Worm (Caenorhabditis elegans) whole organism, young adult: ENCODE data around the gene hex-3.

Experiments used
- B0019.2 ChIP-seq: fragments of 200-800 bp; sonication (Bioruptor generic); conservative IDR thresholded peaks from 2 replicates; pipeline ENCODE4 v1.3.6; 2022; ENCODE audit warnings: missing genetic modification reagents, missing genetic modification characterization, missing compliant biosample characterization
- B0035.1 ChIP-seq: sonication (generic microtip); optimal IDR thresholded peaks from 2 replicates; lab custom pipeline; 2016; ENCODE audit warnings: missing genetic modification characterization, mild to moderate bottlenecking, missing compliant biosample characterization, missing genotype, missing genetic modification reagents
- B0336.3 ChIP-seq: fragments of 200-800 bp; sonication (Bioruptor generic); IDR thresholded peaks from 2 replicates; pipeline ENCODE4 v1.3.6; 2022; ENCODE audit warnings: missing genetic modification characterization, missing compliant biosample characterization
- C17E4.6 ChIP-seq: fragments of 200-800 bp; sonication (Bioruptor generic); IDR thresholded peaks from 2 replicates; pipeline ENCODE4 v1.3.6; 2022; ENCODE audit warnings: missing genetic modification reagents, missing genetic modification characterization, missing compliant biosample characterization
- F23B12.7 ChIP-seq: sonication (generic microtip); optimal IDR thresholded peaks from 2 replicates; lab custom pipeline; 2017; ENCODE audit warnings: missing genetic modification characterization, mild to moderate bottlenecking, missing compliant biosample characterization, antibody characterized with exemption, moderate library complexity; ENCODE audit not compliant: insufficient read depth
- F33H1.4 ChIP-seq: fragments of 200-800 bp; sonication (Bioruptor generic); IDR thresholded peaks from 2 replicates; pipeline ENCODE4 v1.3.6; 2022; ENCODE audit warnings: missing genetic modification reagents, missing genetic modification characterization, missing compliant biosample characterization
- F37B4.10 ChIP-seq: fragments of 200-800 bp; sonication (Bioruptor generic); IDR thresholded peaks from 2 replicates; pipeline ENCODE4 v1.3.6; 2022; ENCODE audit warnings: missing genetic modification characterization, missing compliant biosample characterization
- F49E8.2 ChIP-seq: sonication (generic microtip); optimal IDR thresholded peaks from 3 replicates; lab custom pipeline; 2017; ENCODE audit warnings: missing genetic modification characterization, mild to moderate bottlenecking, missing compliant biosample characterization, antibody characterized with exemption, moderate library complexity; ENCODE audit not compliant: insufficient read depth
- F55B11.4 ChIP-seq: sonication (generic microtip); optimal IDR thresholded peaks from 2 replicates; lab custom pipeline; 2016; ENCODE audit warnings: missing compliant biosample characterization, missing genetic modification characterization, borderline replicate concordance; ENCODE audit not compliant: insufficient read depth
- F57C9.4 ChIP-seq: sonication (generic microtip); optimal IDR thresholded peaks from 2 replicates; lab custom pipeline; 2017; ENCODE audit warnings: mild to moderate bottlenecking, missing genetic modification characterization, missing compliant biosample characterization
- Y53G8AR.9 ChIP-seq: fragments of 200-800 bp; sonication (Bioruptor generic); conservative IDR thresholded peaks from 2 replicates; pipeline ENCODE4 v1.3.6; 2022; ENCODE audit warnings: missing genetic modification reagents, missing genetic modification characterization, missing compliant biosample characterization
- Y67H2A.10 ChIP-seq: fragments of 200-800 bp; sonication (Bioruptor generic); conservative IDR thresholded peaks from 2 replicates; pipeline ENCODE4 v1.3.6; 2022; ENCODE audit warnings: missing genetic modification reagents, missing genetic modification characterization, missing compliant biosample characterization
- ama-1 ChIP-seq, 3 experiments: fragments of 150-350 bp in 1 of 3; sonication (generic microtip) in 2 of 3; optimal IDR thresholded peaks; 2 replicates each; lab custom pipeline; 2014 to 2018; ENCODE audit warnings: missing biosample characterization in 2 of 3, missing genetic modification characterization in 2 of 3, missing genetic modification reagents in 2 of 3
- aptf-2 ChIP-seq: fragments of 200-800 bp; sonication (Bioruptor generic); conservative IDR thresholded peaks from 2 replicates; pipeline ENCODE4 v1.3.6; 2022; ENCODE audit warnings: missing genetic modification reagents, missing genetic modification characterization, missing compliant biosample characterization
- athp-1 ChIP-seq: sonication (generic microtip); optimal IDR thresholded peaks from 2 replicates; lab custom pipeline; 2017; ENCODE audit warnings: mild to moderate bottlenecking, missing genetic modification characterization, missing compliant biosample characterization
- ccch-3 ChIP-seq: fragments of 200-800 bp; sonication (Bioruptor generic); optimal IDR thresholded peaks from 2 replicates; lab custom pipeline; 2018; ENCODE audit warnings: mild to moderate bottlenecking, missing genetic modification characterization, missing compliant biosample characterization
- cebp-1 ChIP-seq, 2 experiments: fragments of 200-800 bp in 1 of 2; sonication (Bioruptor generic) in 1 of 2; sonication (generic microtip) in 1 of 2; IDR thresholded peaks in 1 of 2; optimal IDR thresholded peaks in 1 of 2; 2 replicates each; pipeline versions ENCODE4 v1.3.6 to Lab custom; 2017 to 2022; ENCODE audit warnings: missing compliant biosample characterization in 2 of 2, missing genetic modification characterization in 2 of 2, mild to moderate bottlenecking in 1 of 2, missing genetic modification reagents in 1 of 2, moderate library complexity in 1 of 2
- chd-7 ChIP-seq: sonication (generic microtip); optimal IDR thresholded peaks from 2 replicates; lab custom pipeline; 2016; ENCODE audit warnings: mild to moderate bottlenecking, missing genetic modification characterization, moderate library complexity, missing compliant biosample characterization
- die-1 ChIP-seq: sonication (generic microtip); optimal IDR thresholded peaks from 2 replicates; lab custom pipeline; 2016; ENCODE audit warnings: missing genotype, mild to moderate bottlenecking, missing genetic modification characterization, missing compliant biosample characterization
- dpff-1 ChIP-seq: sonication (generic microtip); optimal IDR thresholded peaks from 2 replicates; lab custom pipeline; 2017; ENCODE audit warnings: mild to moderate bottlenecking, missing genetic modification characterization, missing compliant biosample characterization
- dpl-1 ChIP-seq: fragments of 150-350 bp; optimal IDR thresholded peaks from 2 replicates; lab custom pipeline; 2014; ENCODE audit warnings: missing biosample characterization, missing genetic modification reagents, missing genetic modification characterization
- efl-1 ChIP-seq: fragments of 150-350 bp; optimal IDR thresholded peaks from 2 replicates; lab custom pipeline; 2014; ENCODE audit warnings: missing biosample characterization, missing genetic modification reagents, missing genetic modification characterization
- fkh-3 ChIP-seq: sonication (generic microtip); optimal IDR thresholded peaks from 2 replicates; lab custom pipeline; 2016; ENCODE audit warnings: mild to moderate bottlenecking, missing genetic modification characterization, missing compliant biosample characterization
- him-1 ChIP-seq: sonication (generic microtip); optimal IDR thresholded peaks from 2 replicates; lab custom pipeline; 2016; ENCODE audit warnings: missing genotype, missing genetic modification reagents, missing genetic modification characterization, missing compliant biosample characterization
- hlh-12 ChIP-seq: sonication (generic microtip); optimal IDR thresholded peaks from 2 replicates; lab custom pipeline; 2016; ENCODE audit warnings: missing genetic modification characterization, missing compliant biosample characterization
- hmg-1.2 ChIP-seq: fragments of 200-800 bp; sonication (Bioruptor generic); IDR thresholded peaks from 2 replicates; pipeline ENCODE4 v1.3.6; 2022; ENCODE audit warnings: missing genetic modification reagents, missing genetic modification characterization, missing compliant biosample characterization
- hrde-1 ChIP-seq: sonication (generic microtip); optimal IDR thresholded peaks from 2 replicates; lab custom pipeline; 2016; ENCODE audit warnings: missing genetic modification characterization, mild to moderate bottlenecking, missing compliant biosample characterization, moderate library complexity, missing genotype, missing genetic modification reagents, borderline replicate concordance
- lag-1 ChIP-seq: fragments of 200-800 bp; sonication (Bioruptor generic); IDR thresholded peaks from 2 replicates; pipeline ENCODE4 v1.3.6; 2022; ENCODE audit warnings: missing genetic modification reagents, missing genetic modification characterization, missing compliant biosample characterization
- let-526 ChIP-seq: fragments of 200-800 bp; sonication (Bioruptor generic); IDR thresholded peaks from 2 replicates; pipeline ENCODE4 v1.3.6; 2022; ENCODE audit warnings: missing genetic modification reagents, missing genetic modification characterization, missing compliant biosample characterization
- let-607 ChIP-seq, 2 experiments: fragments of 200-800 bp in 1 of 2; sonication (Bioruptor generic) in 1 of 2; sonication (generic microtip) in 1 of 2; optimal IDR thresholded peaks; 2 replicates each; lab custom pipeline; 2016 to 2018; ENCODE audit warnings: mild to moderate bottlenecking in 2 of 2, missing compliant biosample characterization in 2 of 2, missing genetic modification characterization in 2 of 2, moderate library complexity in 2 of 2, missing genotype in 1 of 2
- mxl-1 ChIP-seq: sonication (generic microtip); optimal IDR thresholded peaks from 2 replicates; lab custom pipeline; 2016; ENCODE audit warnings: missing genetic modification characterization, missing compliant biosample characterization
- nfya-2 ChIP-seq: fragments of 200-800 bp; sonication (Bioruptor generic); IDR thresholded peaks from 2 replicates; pipeline ENCODE4 v1.3.6; 2022; ENCODE audit warnings: missing genetic modification reagents, missing genetic modification characterization, missing compliant biosample characterization
- nfyb-1 ChIP-seq: fragments of 200-800 bp; sonication (Bioruptor generic); IDR thresholded peaks from 2 replicates; pipeline ENCODE4 v1.3.6; 2022; ENCODE audit warnings: missing genetic modification reagents, missing genetic modification characterization, missing compliant biosample characterization
- nhr-179 ChIP-seq: sonication (generic microtip); optimal IDR thresholded peaks from 2 replicates; lab custom pipeline; 2016; ENCODE audit warnings: mild to moderate bottlenecking, missing genetic modification characterization, missing compliant biosample characterization
- nhr-27 ChIP-seq: fragments of 200-800 bp; sonication (Bioruptor generic); optimal IDR thresholded peaks from 2 replicates; lab custom pipeline; 2018; ENCODE audit warnings: mild to moderate bottlenecking, missing genetic modification characterization, moderate library complexity, missing compliant biosample characterization
- nhr-80 ChIP-seq: sonication (generic microtip); optimal IDR thresholded peaks from 2 replicates; lab custom pipeline; 2016; ENCODE audit warnings: missing genetic modification characterization, missing compliant biosample characterization
- pbrm-1 ChIP-seq: fragments of 200-800 bp; sonication (Bioruptor generic); IDR thresholded peaks from 2 replicates; pipeline ENCODE4 v1.3.6; 2022; ENCODE audit warnings: missing genetic modification reagents, missing genetic modification characterization, missing compliant biosample characterization
- pha-4 ChIP-seq: fragments of 150-350 bp; sonication (generic microtip); optimal IDR thresholded peaks from 2 replicates; lab custom pipeline; 2014; ENCODE audit warnings: missing biosample characterization, missing genetic modification reagents, missing genetic modification characterization
- rec-8 ChIP-seq, 2 experiments: sonication (generic microtip); optimal IDR thresholded peaks; 2 replicates each; lab custom pipeline; 2016; ENCODE audit warnings: mild to moderate bottlenecking in 2 of 2, missing genetic modification characterization in 2 of 2, missing genetic modification reagents in 2 of 2, missing genotype in 2 of 2, missing biosample characterization in 1 of 2, missing compliant biosample characterization in 1 of 2, moderate library complexity in 1 of 2
- sea-2 ChIP-seq: fragments of 200-800 bp; sonication (Bioruptor generic); IDR thresholded peaks from 2 replicates; pipeline ENCODE4 v1.3.6; 2022; ENCODE audit warnings: missing genetic modification characterization, missing compliant biosample characterization
- snpc-1.3 ChIP-seq: sonication (generic microtip); optimal IDR thresholded peaks from 2 replicates; lab custom pipeline; 2017; ENCODE audit warnings: missing genetic modification characterization, mild to moderate bottlenecking, missing compliant biosample characterization, antibody characterized with exemption, moderate library complexity, missing genotype, missing genetic modification reagents; ENCODE audit not compliant: insufficient read depth
- snpc-4 ChIP-seq, 5 experiments: fragments of 150-350 bp in 1 of 5; sonication (generic microtip) in 4 of 5; optimal IDR thresholded peaks; 2 replicates each; lab custom pipeline; 2014 to 2018; ENCODE audit warnings: missing genetic modification characterization in 5 of 5, missing biosample characterization in 3 of 5, antibody characterized with exemption in 2 of 5, mild to moderate bottlenecking in 2 of 5, missing compliant biosample characterization in 2 of 5, missing genotype in 2 of 5, moderate library complexity in 2 of 5, missing genetic modification reagents in 1 of 5
- somi-1 ChIP-seq: fragments of 200-800 bp; sonication (Bioruptor generic); optimal IDR thresholded peaks from 2 replicates; lab custom pipeline; 2018; ENCODE audit warnings: mild to moderate bottlenecking, missing genetic modification characterization, missing compliant biosample characterization
- xnd-1 ChIP-seq: sonication (generic microtip); optimal IDR thresholded peaks from 2 replicates; lab custom pipeline; 2016; ENCODE audit warnings: missing genotype, missing genetic modification reagents, missing genetic modification characterization, missing compliant biosample characterization
- ztf-18 ChIP-seq: sonication (generic microtip); optimal IDR thresholded peaks from 2 replicates; lab custom pipeline; 2016; ENCODE audit warnings: missing genotype, mild to moderate bottlenecking, missing genetic modification characterization, missing compliant biosample characterization
- ztf-22 ChIP-seq: fragments of 200-800 bp; sonication (Bioruptor generic); optimal IDR thresholded peaks from 2 replicates; lab custom pipeline; 2018; ENCODE audit warnings: mild to moderate bottlenecking, missing genetic modification characterization, moderate library complexity, missing compliant biosample characterization

The hex-3 gene

DNA sequence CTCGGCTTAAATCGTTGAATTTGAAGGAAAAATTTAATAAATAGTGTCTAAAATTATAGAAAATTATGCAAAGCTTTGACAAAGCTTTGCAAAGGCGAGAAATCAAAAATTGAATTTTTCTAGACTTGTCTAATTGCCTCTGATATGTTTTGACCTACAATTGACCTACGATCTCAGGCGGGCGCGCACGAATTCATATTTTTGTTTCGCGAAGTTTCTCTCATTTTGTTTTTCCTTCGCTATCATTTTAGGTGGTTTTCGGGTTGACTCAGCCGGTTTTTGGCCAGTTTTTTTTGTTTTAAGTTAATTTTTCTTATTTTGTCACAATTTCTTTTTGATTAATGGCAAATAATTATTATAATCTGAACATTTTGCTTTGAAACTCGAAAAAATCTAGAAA lies 41.8 kb upstream of the hex-3 start (continued):
- TF ChIP-seq ztf-18 (tag; lab: Kevin White, UChicago) (peak; percentile 3), ztf-22 (GFP tag; lab: Kevin White, UChicago) (no peak), nhr-27 (no peak), F49E8.2 (peak; percentile 83), ccch-3 (GFP tag; lab: Kevin White, UChicago) (no peak), ama-1 (optimal IDR thresholded peaks at IDR 0.05; lab: Kevin White, UChicago) (no peak), ama-1 (GFP tag; optimal IDR thresholded peaks at IDR 0.05; lab: Kevin White, UChicago) (no peak), lag-1 (GFP tag; lab: Robert Waterston, UW) (no peak), fkh-3 (tag; lab: Kevin White, UChicago) (no peak), rec-8 (tag; optimal IDR thresholded peaks at IDR 0.05; lab: Kevin White, UChicago) (no peak), cebp-1 (GFP tag; IDR thresholded peaks at IDR 0.05; lab: Robert Waterston, UW) (no peak), cebp-1 (tag; optimal IDR thresholded peaks at IDR 0.05; lab: Kevin White, UChicago) (no peak), Y67H2A.10 (peak; percentile 52; the same call in 1 of the 2 replicates), hlh-12 (tag; lab: Kevin White, UChicago) (no peak), F55B11.4 (tag; lab: Kevin White, UChicago) (no peak), xnd-1 (tag; lab: Kevin White, UChicago) (peak; percentile 97), nhr-179 (tag; lab: Kevin White, UChicago) (no peak), nfya-2 (GFP tag; lab: Robert Waterston, UW) (no peak), B0019.2 (GFP tag; lab: Robert Waterston, UW) (peak; percentile 83), die-1 (tag; lab: Kevin White, UChicago) (no peak), sea-2 (GFP tag; lab: Robert Waterston, UW) (no peak), nfyb-1 (GFP tag; lab: Robert Waterston, UW) (peak; percentile 59; the same call in 1 of the 2 replicates), C17E4.6 (GFP tag; lab: Robert Waterston, UW) (no peak; the same call in 1 of the 2 replicates), let-607 (tag; optimal IDR thresholded peaks at IDR 0.05; lab: Kevin White, UChicago) (no peak), chd-7 (no peak), F23B12.7 (tag; lab: Kevin White, UChicago) (no peak), athp-1 (no peak), efl-1 (peak; percentile 99), aptf-2 (GFP tag; lab: Robert Waterston, UW) (no peak), nhr-80 (no peak), pha-4 (tag; lab: Kevin White, UChicago) (no peak), F37B4.10 (no peak), mxl-1 (tag; lab: Kevin White, UChicago) (no peak), somi-1 (no peak), hrde-1 (tag; lab: Kevin White, UChicago) (peak; percentile 23), F57C9.4 (tag; lab: Kevin White, UChicago) (no peak), F33H1.4 (peak; percentile 85), him-1 (peak; percentile 14), snpc-1.3 (peak; percentile 21), B0035.1 (tag; lab: Kevin White, UChicago) (no peak), hmg-1.2 (GFP tag; lab: Robert Waterston, UW) (peak; percentile 57; the same call in 1 of the 2 replicates), dpff-1 (no peak), dpl-1 (GFP tag; lab: Kevin White, UChicago) (peak; percentile 93), B0336.3 (GFP tag; lab: Robert Waterston, UW) (no peak), snpc-4 (GFP tag; optimal IDR thresholded peaks at IDR 0.05; lab: Kevin White, UChicago) (no peak), snpc-4 (tag; optimal IDR thresholded peaks at IDR 0.05; lab: Kevin White, UChicago) (peak in 1 of 4 experiments; percentile 37), Y53G8AR.9 (GFP tag; lab: Robert Waterston, UW) (peak; percentile 75; the same call in 1 of the 2 replicates), pbrm-1 (GFP tag; lab: Robert Waterston, UW) (no peak; the same call in 1 of the 2 replicates), let-526 (GFP tag; lab: Robert Waterston, UW) (no peak)
